Fruit fly (Drosophila melanogaster) whole organism, prepupa: ENCODE data around the gene Ir94e.

Source experiments
- Blimp-1 ChIP-seq: fragments of 200-800 bp; sonication (Bioruptor generic); optimal IDR thresholded peaks from 3 replicates; lab custom pipeline; 2017; ENCODE audit warnings: missing biosample characterization, missing genetic modification characterization, mild to moderate bottlenecking, moderate library complexity, missing genetic modification reagents
- CG10631 ChIP-seq: fragments of 200-800 bp; sonication (Bioruptor generic); optimal IDR thresholded peaks from 2 replicates; lab custom pipeline; 2016; ENCODE audit warnings: missing biosample characterization, missing genetic modification characterization
- CG10669 ChIP-seq: fragments of 200-800 bp; sonication (Bioruptor generic); optimal IDR thresholded peaks from 3 replicates; lab custom pipeline; 2018; ENCODE audit warnings: missing biosample characterization, mild to moderate bottlenecking, missing genetic modification characterization, moderate library complexity
- CG11294 ChIP-seq: fragments of 200-800 bp; sonication (Bioruptor generic); IDR thresholded peaks from 2 replicates; pipeline ENCODE4 v1.3.6; 2022; ENCODE audit warnings: missing biosample characterization, missing genetic modification characterization
- CG11762 ChIP-seq: fragments of 200-800 bp; sonication (Bioruptor generic); optimal IDR thresholded peaks from 3 replicates; lab custom pipeline; 2016; ENCODE audit warnings: missing biosample characterization, missing genetic modification characterization; ENCODE audit not compliant: insufficient read depth
- CG11902 ChIP-seq: fragments of 200-800 bp; sonication (Bioruptor generic); optimal IDR thresholded peaks from 3 replicates; lab custom pipeline; 2016; ENCODE audit warnings: missing biosample characterization, missing genetic modification characterization
- CG15336 ChIP-seq: fragments of 200-800 bp; sonication (Bioruptor generic); IDR thresholded peaks from 2 replicates; pipeline ENCODE4 v1.3.6; 2022; ENCODE audit warnings: missing biosample characterization, missing genetic modification characterization
- CG1621 ChIP-seq: fragments of 200-800 bp; sonication (Bioruptor generic); optimal IDR thresholded peaks from 3 replicates; lab custom pipeline; 2018; ENCODE audit warnings: missing biosample characterization, mild to moderate bottlenecking, missing genetic modification characterization
- CG3032 ChIP-seq: fragments of 200-800 bp; optimal IDR thresholded peaks from 2 replicates; lab custom pipeline; 2019; ENCODE audit warnings: missing biosample characterization, mild to moderate bottlenecking, missing genetic modification characterization, moderate library complexity
- CG31627 ChIP-seq: fragments of 200-800 bp; sonication (Bioruptor generic); optimal IDR thresholded peaks from 3 replicates; lab custom pipeline; 2016; ENCODE audit warnings: missing biosample characterization, missing genetic modification characterization
- CG32006 ChIP-seq: fragments of 200-800 bp; sonication (Bioruptor generic); optimal IDR thresholded peaks from 3 replicates; lab custom pipeline; 2017; ENCODE audit warnings: missing biosample characterization, mild to moderate bottlenecking, missing genetic modification characterization
- CG34406 ChIP-seq: fragments of 200-800 bp; sonication (Bioruptor generic); optimal IDR thresholded peaks from 3 replicates; lab custom pipeline; 2016; ENCODE audit warnings: missing biosample characterization, missing genetic modification characterization
- CG3919 ChIP-seq: fragments of 200-800 bp; sonication (Bioruptor generic); optimal IDR thresholded peaks from 3 replicates; lab custom pipeline; 2016; ENCODE audit warnings: missing biosample characterization, missing genetic modification characterization
- CG4318 ChIP-seq: fragments of 200-800 bp; sonication (Bioruptor generic); optimal IDR thresholded peaks from 3 replicates; lab custom pipeline; 2017; ENCODE audit warnings: missing biosample characterization, mild to moderate bottlenecking, missing genetic modification characterization
- CG6163 ChIP-seq: fragments of 200-800 bp; sonication (Bioruptor generic); IDR thresholded peaks from 3 replicates; pipeline ENCODE4 v1.3.6; 2022; ENCODE audit warnings: missing biosample characterization, missing genetic modification characterization
- CG6276 ChIP-seq: fragments of 200-800 bp; sonication (Bioruptor generic); optimal IDR thresholded peaks from 2 replicates; lab custom pipeline; 2017; ENCODE audit warnings: missing biosample characterization, mild to moderate bottlenecking, missing genetic modification characterization
- CG6792 ChIP-seq: fragments of 200-800 bp; sonication (Bioruptor generic); optimal IDR thresholded peaks from 3 replicates; lab custom pipeline; 2016; ENCODE audit warnings: missing biosample characterization, missing genetic modification characterization
- CG6808 ChIP-seq: fragments of 200-800 bp; sonication (Bioruptor generic); optimal IDR thresholded peaks from 3 replicates; lab custom pipeline; 2017; ENCODE audit warnings: missing biosample characterization, missing genetic modification characterization, mild to moderate bottlenecking, moderate library complexity, missing genetic modification reagents
- CG7368 ChIP-seq: fragments of 200-800 bp; sonication (Bioruptor generic); optimal IDR thresholded peaks from 3 replicates; lab custom pipeline; 2016; ENCODE audit warnings: missing biosample characterization, missing genetic modification characterization
- CG8119 ChIP-seq: fragments of 200-800 bp; sonication (Bioruptor generic); IDR thresholded peaks from 3 replicates; pipeline ENCODE4 v1.3.6; 2022; ENCODE audit warnings: missing biosample characterization, missing genetic modification characterization
- CG8632 ChIP-seq: fragments of 200-800 bp; sonication (Bioruptor generic); optimal IDR thresholded peaks from 3 replicates; lab custom pipeline; 2016; ENCODE audit warnings: missing biosample characterization, missing genetic modification characterization
- CG9139 ChIP-seq: fragments of 200-800 bp; sonication (Bioruptor generic); optimal IDR thresholded peaks from 3 replicates; lab custom pipeline; 2017; ENCODE audit warnings: missing biosample characterization, mild to moderate bottlenecking, missing genetic modification characterization
- Eip75B ChIP-seq: fragments of 200-800 bp; sonication (Bioruptor generic); optimal IDR thresholded peaks from 3 replicates; lab custom pipeline; 2016; ENCODE audit warnings: missing biosample characterization, missing genetic modification characterization
- Eip78C ChIP-seq: fragments of 200-800 bp; sonication (Bioruptor generic); peaks from one replicate; lab custom pipeline; 2016; ENCODE audit warnings: missing biosample characterization, missing genetic modification characterization
- Eip93F ChIP-seq: fragments of 200-800 bp; sonication (Bioruptor generic); optimal IDR thresholded peaks from 2 replicates; lab custom pipeline; 2016; ENCODE audit warnings: missing biosample characterization, mild to moderate bottlenecking, missing genetic modification characterization
- Ets96B ChIP-seq: fragments of 200-800 bp; optimal IDR thresholded peaks from 2 replicates; lab custom pipeline; 2019; ENCODE audit warnings: missing biosample characterization, mild to moderate bottlenecking, missing genetic modification characterization, moderate library complexity
- Hr4 ChIP-seq: fragments of 200-800 bp; sonication (Bioruptor generic); optimal IDR thresholded peaks from 3 replicates; lab custom pipeline; 2016; ENCODE audit warnings: missing biosample characterization, missing genetic modification characterization
- Lpt ChIP-seq: fragments of 200-800 bp; sonication (Bioruptor generic); optimal IDR thresholded peaks from 3 replicates; lab custom pipeline; 2016; ENCODE audit warnings: missing biosample characterization, missing genetic modification characterization
- Met ChIP-seq: fragments of 200-800 bp; sonication (Bioruptor generic); optimal IDR thresholded peaks from 3 replicates; lab custom pipeline; 2016; ENCODE audit warnings: missing biosample characterization, missing genetic modification characterization
- OdsH ChIP-seq: fragments of 200-800 bp; sonication (Bioruptor generic); optimal IDR thresholded peaks from 3 replicates; lab custom pipeline; 2016; ENCODE audit warnings: missing biosample characterization, missing genetic modification characterization
- Sox102F ChIP-seq: fragments of 200-800 bp; sonication (Bioruptor generic); optimal IDR thresholded peaks from 2 replicates; lab custom pipeline; 2016; ENCODE audit warnings: missing biosample characterization, mild to moderate bottlenecking, missing genetic modification characterization
- Sox14 ChIP-seq: fragments of 200-800 bp; sonication (Bioruptor generic); optimal IDR thresholded peaks from 3 replicates; lab custom pipeline; 2016; ENCODE audit warnings: missing biosample characterization, missing genetic modification characterization
- achi ChIP-seq: fragments of 200-800 bp; sonication (Bioruptor generic); optimal IDR thresholded peaks from 3 replicates; lab custom pipeline; 2016; ENCODE audit warnings: missing biosample characterization, missing genetic modification characterization
- acj6 ChIP-seq: fragments of 200-800 bp; sonication (Bioruptor generic); optimal IDR thresholded peaks from 3 replicates; lab custom pipeline; 2016; ENCODE audit warnings: missing biosample characterization, missing genetic modification characterization
- dac ChIP-seq: fragments of 200-800 bp; sonication (Bioruptor generic); optimal IDR thresholded peaks from 2 replicates; lab custom pipeline; 2017; ENCODE audit warnings: missing biosample characterization, mild to moderate bottlenecking, missing genetic modification characterization
- eg ChIP-seq: fragments of 200-800 bp; sonication (Bioruptor generic); IDR thresholded peaks from 3 replicates; pipeline ENCODE4 v1.3.6; 2022; ENCODE audit warnings: missing biosample characterization, missing genetic modification characterization
- esn ChIP-seq: fragments of 200-800 bp; sonication (Bioruptor generic); optimal IDR thresholded peaks from 2 replicates; lab custom pipeline; 2016; ENCODE audit warnings: missing biosample characterization, mild to moderate bottlenecking, missing genetic modification characterization, moderate library complexity
- fd59A ChIP-seq: fragments of 200-800 bp; sonication (Bioruptor generic); optimal IDR thresholded peaks from 2 replicates; lab custom pipeline; 2017; ENCODE audit warnings: missing biosample characterization, mild to moderate bottlenecking, missing genetic modification characterization, missing genetic modification reagents
- fd85E ChIP-seq: fragments of 200-800 bp; sonication (Bioruptor generic); optimal IDR thresholded peaks from 3 replicates; lab custom pipeline; 2016; ENCODE audit warnings: missing biosample characterization, missing genetic modification characterization
- fkh ChIP-seq: fragments of 200-800 bp; sonication (Bioruptor generic); optimal IDR thresholded peaks from 3 replicates; lab custom pipeline; 2017; ENCODE audit warnings: missing biosample characterization, mild to moderate bottlenecking, missing genetic modification characterization, moderate library complexity
- net ChIP-seq: fragments of 200-800 bp; sonication (Bioruptor generic); optimal IDR thresholded peaks from 3 replicates; lab custom pipeline; 2016; ENCODE audit warnings: missing biosample characterization, missing genetic modification characterization
- pdm3 ChIP-seq: fragments of 200-800 bp; sonication (Bioruptor generic); optimal IDR thresholded peaks from 3 replicates; lab custom pipeline; 2016; ENCODE audit warnings: missing biosample characterization, missing genetic modification characterization
- salr ChIP-seq, 2 experiments: fragments of 200-800 bp; sonication (Bioruptor generic); optimal IDR thresholded peaks; 3 replicates each; lab custom pipeline; 2016 to 2018; ENCODE audit warnings: missing biosample characterization in 2 of 2, missing genetic modification characterization in 2 of 2, mild to moderate bottlenecking in 1 of 2
- spab ChIP-seq: fragments of 200-800 bp; sonication (Bioruptor generic); optimal IDR thresholded peaks from 2 replicates; lab custom pipeline; 2017; ENCODE audit warnings: missing biosample characterization, mild to moderate bottlenecking, missing genetic modification characterization, missing genetic modification reagents
- topi ChIP-seq: fragments of 200-800 bp; sonication (Bioruptor generic); optimal IDR thresholded peaks from 3 replicates; lab custom pipeline; 2016; ENCODE audit warnings: missing biosample characterization, missing genetic modification characterization
- vri ChIP-seq: fragments of 200-800 bp; sonication (Bioruptor generic); optimal IDR thresholded peaks from 3 replicates; lab custom pipeline; 2016; ENCODE audit warnings: missing biosample characterization, mild to moderate bottlenecking, missing genetic modification characterization

The Ir94e gene

dm6 chr3R:23390769-23391309, 14.5 kb upstream of the Ir94e start (continued):
- TF ChIP-seq fkh (no peak), CG6808 (GFP tag; lab: Kevin White, UChicago) (no peak), spab (GFP tag; lab: Kevin White, UChicago) (no peak), achi (GFP tag; lab: Kevin White, UChicago) (no peak), Hr4 (GFP tag; lab: Kevin White, UChicago) (peak; percentile 67), esn (no peak), CG4318 (GFP tag; lab: Kevin White, UChicago) (peak; percentile 43), CG6792 (no peak), Sox102F (no peak), fd85E (no peak), pdm3 (GFP tag; lab: Kevin White, UChicago) (no peak), fd59A (no peak), Ets96B (tag; lab: Kevin White, UChicago) (no peak)

- TF ChIP-seq CG11762 (GFP tag; lab: Kevin White, UChicago) (no peak), Eip78C (peak; percentile 80), CG3919 (peak; percentile 62), CG10631 (peak; percentile 56), OdsH (GFP tag; lab: Kevin White, UChicago) (peak; percentile 18), CG4318 (GFP tag; lab: Kevin White, UChicago) (peak; percentile 20), CG6808 (GFP tag; lab: Kevin White, UChicago) (no peak), CG15336 (GFP tag; lab: Robert Waterston, UW) (peak; percentile 39; the same call in 1 of the 2 replicates), CG1621 (tag; lab: Kevin White, UChicago) (peak; percentile 9), CG10669 (GFP tag; lab: Kevin White, UChicago) (peak; percentile 18), Sox102F (no peak), CG3032 (tag; lab: Kevin White, UChicago) (peak; percentile 10), salr (GFP tag; optimal IDR thresholded peaks at IDR 0.05; lab: Kevin White, UChicago) (peak in 1 of 2 experiments; percentile 52), Ets96B (tag; lab: Kevin White, UChicago) (peak; percentile 12), Sox14 (GFP tag; lab: Kevin White, UChicago) (peak; percentile 32), CG32006 (peak; percentile 60), achi (GFP tag; lab: Kevin White, UChicago) (peak; percentile 14), Eip75B (GFP tag; lab: Kevin White, UChicago) (peak; percentile 23), CG11294 (GFP tag; lab: Robert Waterston, UW) (0 out of 2 replicates have a peak, but pooled peaks have one; percentile 23), pdm3 (GFP tag; lab: Kevin White, UChicago) (peak; percentile 19), CG6163 (GFP tag; lab: Robert Waterston, UW) (peak; percentile 75), eg (GFP tag; lab: Robert Waterston, UW) (peak; percentile 70; the same call in 2 of the 3 replicates), CG6276 (GFP tag; lab: Kevin White, UChicago) (no peak), CG31627 (no peak), CG9139 (GFP tag; lab: Kevin White, UChicago) (no peak), dac (GFP tag; lab: Kevin White, UChicago) (peak; percentile 46), Lpt (GFP tag; lab: Kevin White, UChicago) (peak; percentile 39), net (GFP tag; lab: Kevin White, UChicago) (peak; percentile 1), acj6 (GFP tag; lab: Kevin White, UChicago) (peak; percentile 41), CG8119 (GFP tag; lab: Robert Waterston, UW) (0 out of 3 replicates have a peak, but pooled peaks have one; percentile 41)
Observed at dm6 chr3R:23392235-23392634, 13.1 kb upstream of the Ir94e start.

DNA sequence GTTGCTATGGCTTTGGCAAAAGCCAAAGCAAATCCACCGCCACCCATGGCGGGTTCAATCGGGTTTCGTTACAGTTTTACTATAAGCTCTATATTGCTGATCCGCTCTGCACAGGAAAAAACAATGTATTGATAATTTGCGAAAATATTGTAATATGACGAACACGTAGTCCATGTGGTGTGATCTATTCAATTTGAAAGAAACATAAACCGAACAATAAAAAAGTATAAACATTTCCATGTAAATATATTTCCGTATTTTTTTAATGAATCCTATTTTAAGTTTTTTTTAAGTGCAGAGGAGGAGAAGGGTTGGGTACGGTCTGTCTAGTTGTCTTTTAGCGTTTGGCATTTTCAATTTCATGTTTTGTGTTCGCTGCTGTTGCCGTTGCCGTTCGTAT, 11.8 kb upstream of the Ir94e start:
- TF ChIP-seq Met (GFP tag; lab: Kevin White, UChicago): no peak
- no peak for TF ChIP-seq fd85E
- TF ChIP-seq Eip78C: peak; percentile 55
- TF ChIP-seq CG11902 (GFP tag; lab: Kevin White, UChicago): no peak
- peak; percentile 67 for TF ChIP-seq CG32006
- no peak for TF ChIP-seq CG1621 (tag; lab: Kevin White, UChicago)
- no peak for TF ChIP-seq Blimp-1
- no peak for TF ChIP-seq Sox14 (GFP tag; lab: Kevin White, UChicago)
- TF ChIP-seq CG8632 (GFP tag; lab: Kevin White, UChicago): no peak
- no peak for TF ChIP-seq acj6 (GFP tag; lab: Kevin White, UChicago)
- TF ChIP-seq CG31627: no peak
- no peak for TF ChIP-seq OdsH (GFP tag; lab: Kevin White, UChicago)
- no peak for TF ChIP-seq vri (GFP tag; lab: Kevin White, UChicago)
- peak; percentile 8 for TF ChIP-seq CG4318 (GFP tag; lab: Kevin White, UChicago)
- TF ChIP-seq pdm3 (GFP tag; lab: Kevin White, UChicago): no peak
- TF ChIP-seq CG8119 (GFP tag; lab: Robert Waterston, UW): peak; percentile 62; the same call in 2 of the 3 replicates
- TF ChIP-seq CG3919: no peak
- TF ChIP-seq CG7368: no peak
- TF ChIP-seq CG34406 (GFP tag; lab: Kevin White, UChicago): no peak
- no peak for TF ChIP-seq Eip93F (GFP tag; lab: Kevin White, UChicago)
- TF ChIP-seq topi (GFP tag; lab: Kevin White, UChicago): no peak
